Worm (Caenorhabditis elegans) whole organism, late embryonic: ENCODE results near the gene C06B3.7.

ENCODE experiments used
- F13H6.1 ChIP-seq: sonication (generic microtip); optimal IDR thresholded peaks from 2 replicates; lab custom pipeline; 2016; ENCODE audit warnings: missing genetic modification characterization, missing compliant biosample characterization
- K09A11.1 ChIP-seq: sonication (generic microtip); optimal IDR thresholded peaks from 2 replicates; lab custom pipeline; 2017; ENCODE audit warnings: antibody characterized with exemption, mild to moderate bottlenecking, missing genetic modification characterization, missing compliant biosample characterization; ENCODE audit not compliant: insufficient read depth
- ceh-19 ChIP-seq: fragments of 200-800 bp; sonication (Bioruptor generic); optimal IDR thresholded peaks from 2 replicates; lab custom pipeline; 2018; ENCODE audit warnings: mild to moderate bottlenecking, missing genetic modification characterization, missing compliant biosample characterization
- dmd-4 ChIP-seq: sonication (generic microtip); optimal IDR thresholded peaks from 2 replicates; lab custom pipeline; 2016; ENCODE audit warnings: borderline replicate concordance, missing genetic modification characterization, missing compliant biosample characterization
- nfya-1 ChIP-seq: sonication (generic microtip); optimal IDR thresholded peaks from 2 replicates; lab custom pipeline; 2017; ENCODE audit warnings: missing genetic modification characterization, mild to moderate bottlenecking, missing compliant biosample characterization, antibody characterized with exemption, moderate library complexity
- odd-2 ChIP-seq: sonication (generic microtip); optimal IDR thresholded peaks from 2 replicates; lab custom pipeline; 2017; ENCODE audit warnings: antibody characterized with exemption, mild to moderate bottlenecking, missing genetic modification characterization, missing compliant biosample characterization
- pag-3 ChIP-seq: sonication (generic microtip); optimal IDR thresholded peaks from 2 replicates; lab custom pipeline; 2016; ENCODE audit warnings: missing compliant biosample characterization, missing genetic modification characterization, borderline replicate concordance
- rnt-1 ChIP-seq: sonication (generic microtip); optimal IDR thresholded peaks from 2 replicates; lab custom pipeline; 2016; ENCODE audit warnings: missing genetic modification characterization, missing compliant biosample characterization

DNA sequence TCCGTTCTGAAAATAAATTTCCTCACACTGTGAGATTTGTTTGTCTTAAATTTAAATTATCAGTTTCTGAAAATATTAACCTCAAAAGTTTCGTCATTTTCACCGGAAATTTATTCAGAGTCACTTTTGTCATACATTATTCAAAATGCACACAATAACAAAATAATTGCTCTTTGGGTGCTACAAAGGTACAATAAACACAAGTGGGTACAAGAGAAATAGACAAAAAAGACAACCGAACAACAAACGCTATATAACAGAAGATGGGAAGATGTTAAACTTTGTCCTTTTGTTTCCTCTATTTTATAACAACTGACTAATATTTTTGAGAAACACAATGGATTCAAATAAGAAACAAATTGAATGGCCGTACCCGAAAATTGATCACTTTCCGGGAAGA, 39.9 kb upstream of the C06B3.7 start:
- no peak for TF ChIP-seq rnt-1
- TF ChIP-seq pag-3, result no peak
- no peak for TF ChIP-seq ceh-19
- no peak for TF ChIP-seq odd-2 (tag; lab: Kevin White, UChicago)
- no peak for TF ChIP-seq K09A11.1 (tag; lab: Kevin White, UChicago)
- no peak for TF ChIP-seq nfya-1
- no peak for TF ChIP-seq F13H6.1 (tag; lab: Kevin White, UChicago)
- no peak for TF ChIP-seq dmd-4
